Worm (Caenorhabditis elegans) whole organism, L3 larva: ENCODE data around the gene R05G6.10.
A peak's percentile ranks its signal among the peaks of the same experiment; 100 is the strongest.

Source experiments
- R02D3.7 ChIP-seq: fragments of 150-350 bp; optimal IDR thresholded peaks from 2 replicates; lab custom pipeline; 2014; ENCODE audit warnings: missing biosample characterization, missing genetic modification characterization
- aly-2 ChIP-seq: fragments of 150-350 bp; optimal IDR thresholded peaks from 2 replicates; lab custom pipeline; 2014; ENCODE audit warnings: missing biosample characterization, missing genetic modification characterization
- ama-1 ChIP-seq: fragments of 150-350 bp; optimal IDR thresholded peaks from 2 replicates; lab custom pipeline; 2018
- ceh-16 ChIP-seq: sonication (generic microtip); optimal IDR thresholded peaks from 2 replicates; lab custom pipeline; 2017; ENCODE audit warnings: missing biosample characterization, missing genetic modification characterization
- ceh-9 ChIP-seq: sonication (generic microtip); optimal IDR thresholded peaks from 2 replicates; lab custom pipeline; 2018; ENCODE audit warnings: missing biosample characterization, missing genetic modification characterization
- daf-12 ChIP-seq: fragments of 150-350 bp; optimal IDR thresholded peaks from 2 replicates; lab custom pipeline; 2014; ENCODE audit warnings: missing biosample characterization, missing genetic modification reagents, missing genetic modification characterization
- egl-5 ChIP-seq: fragments of 150-350 bp; optimal IDR thresholded peaks from 2 replicates; lab custom pipeline; 2017; ENCODE audit warnings: missing biosample characterization, missing genetic modification reagents, missing genetic modification characterization, inconsistent platforms
- elt-1 ChIP-seq: fragments of 150-350 bp; optimal IDR thresholded peaks from 2 replicates; lab custom pipeline; 2014; ENCODE audit warnings: missing biosample characterization, missing genetic modification characterization
- elt-2 ChIP-seq: sonication (generic microtip); optimal IDR thresholded peaks from 2 replicates; lab custom pipeline; 2016; ENCODE audit warnings: missing genetic modification reagents, mild to moderate bottlenecking, missing genetic modification characterization, missing compliant biosample characterization
- eor-1 ChIP-seq, 2 experiments: fragments of 150-350 bp; optimal IDR thresholded peaks; 2 replicates each; lab custom pipeline; 2014 to 2018; ENCODE audit warnings: missing biosample characterization in 2 of 2, missing genetic modification characterization in 2 of 2
- fkh-10 ChIP-seq: sonication (generic microtip); optimal IDR thresholded peaks from 2 replicates; lab custom pipeline; 2017; ENCODE audit warnings: missing biosample characterization, missing genetic modification reagents, missing genetic modification characterization
- fkh-2 ChIP-seq: fragments of 150-350 bp; optimal IDR thresholded peaks from 2 replicates; lab custom pipeline; 2014; ENCODE audit warnings: missing biosample characterization, missing genetic modification reagents, missing genetic modification characterization
- hmg-11 ChIP-seq: sonication (generic microtip); optimal IDR thresholded peaks from 2 replicates; lab custom pipeline; 2016; ENCODE audit warnings: missing genetic modification characterization, missing compliant biosample characterization
- jun-1 ChIP-seq: fragments of 150-350 bp; optimal IDR thresholded peaks from 2 replicates; lab custom pipeline; 2014; ENCODE audit warnings: missing biosample characterization, missing genetic modification reagents, missing genetic modification characterization
- lin-15B ChIP-seq: fragments of 150-350 bp; optimal IDR thresholded peaks from 2 replicates; lab custom pipeline; 2014; ENCODE audit warnings: missing biosample characterization, missing genetic modification characterization
- lsy-12 ChIP-seq: sonication (generic microtip); optimal IDR thresholded peaks from 2 replicates; lab custom pipeline; 2016; ENCODE audit warnings: mild to moderate bottlenecking, missing genetic modification characterization, missing compliant biosample characterization
- mdl-1 ChIP-seq: fragments of 150-350 bp; optimal IDR thresholded peaks from 2 replicates; lab custom pipeline; 2014; ENCODE audit warnings: missing biosample characterization, missing genetic modification characterization
- mml-1 ChIP-seq: fragments of 150-350 bp; sonication (generic microtip); optimal IDR thresholded peaks from 3 replicates; lab custom pipeline; 2014; ENCODE audit warnings: missing biosample characterization, missing genetic modification characterization
- nhr-11 ChIP-seq: fragments of 150-350 bp; optimal IDR thresholded peaks from 2 replicates; lab custom pipeline; 2014; ENCODE audit warnings: missing biosample characterization, missing genetic modification characterization
- nhr-12 ChIP-seq: fragments of 150-350 bp; optimal IDR thresholded peaks from 2 replicates; lab custom pipeline; 2014; ENCODE audit warnings: missing biosample characterization, missing genetic modification characterization
- nhr-25 ChIP-seq: sonication (generic microtip); optimal IDR thresholded peaks from 2 replicates; lab custom pipeline; 2017; ENCODE audit warnings: missing biosample characterization, missing genetic modification characterization
- nhr-28 ChIP-seq: fragments of 150-350 bp; optimal IDR thresholded peaks from 2 replicates; lab custom pipeline; 2014; ENCODE audit warnings: missing biosample characterization, missing genetic modification characterization
- nhr-43 ChIP-seq: sonication (generic microtip); optimal IDR thresholded peaks from 2 replicates; lab custom pipeline; 2016; ENCODE audit warnings: mild to moderate bottlenecking, missing genetic modification characterization, missing compliant biosample characterization; ENCODE audit not compliant: poor library complexity, severe bottlenecking
- nhr-67 ChIP-seq: fragments of 150-350 bp; optimal IDR thresholded peaks from 2 replicates; lab custom pipeline; 2014; ENCODE audit warnings: missing biosample characterization, missing genetic modification characterization
- nhr-77 ChIP-seq: fragments of 150-350 bp; optimal IDR thresholded peaks from 2 replicates; lab custom pipeline; 2014; ENCODE audit warnings: missing biosample characterization, missing genetic modification characterization
- pqm-1 ChIP-seq: fragments of 150-350 bp; optimal IDR thresholded peaks from 2 replicates; lab custom pipeline; 2017; ENCODE audit warnings: missing biosample characterization, missing genetic modification characterization, inconsistent platforms
- sea-2 ChIP-seq: fragments of 150-350 bp; sonication (generic microtip); optimal IDR thresholded peaks from 4 replicates; lab custom pipeline; 2014; ENCODE audit warnings: missing biosample characterization, missing genetic modification reagents, missing genetic modification characterization
- skn-1 ChIP-seq: fragments of 150-350 bp; optimal IDR thresholded peaks from 2 replicates; lab custom pipeline; 2014; ENCODE audit warnings: missing biosample characterization, missing genetic modification characterization
- snpc-4 ChIP-seq: fragments of 150-350 bp; optimal IDR thresholded peaks from 2 replicates; lab custom pipeline; 2014; ENCODE audit warnings: missing biosample characterization, missing genetic modification characterization
- unc-39 ChIP-seq: sonication (generic microtip); optimal IDR thresholded peaks from 4 replicates; lab custom pipeline; 2017; ENCODE audit warnings: missing biosample characterization, missing genetic modification characterization
- unc-62 ChIP-seq: fragments of 150-350 bp; sonication (generic microtip); optimal IDR thresholded peaks from 4 replicates; lab custom pipeline; 2014; ENCODE audit warnings: missing biosample characterization, missing genetic modification reagents, missing genetic modification characterization
- ztf-11 ChIP-seq: fragments of 150-350 bp; optimal IDR thresholded peaks from 2 replicates; lab custom pipeline; 2014; ENCODE audit warnings: missing biosample characterization, missing genetic modification characterization
- ztf-4 ChIP-seq: fragments of 150-350 bp; optimal IDR thresholded peaks from 2 replicates; lab custom pipeline; 2014; ENCODE audit warnings: missing biosample characterization, missing genetic modification characterization

The R05G6.10 gene

DNA sequence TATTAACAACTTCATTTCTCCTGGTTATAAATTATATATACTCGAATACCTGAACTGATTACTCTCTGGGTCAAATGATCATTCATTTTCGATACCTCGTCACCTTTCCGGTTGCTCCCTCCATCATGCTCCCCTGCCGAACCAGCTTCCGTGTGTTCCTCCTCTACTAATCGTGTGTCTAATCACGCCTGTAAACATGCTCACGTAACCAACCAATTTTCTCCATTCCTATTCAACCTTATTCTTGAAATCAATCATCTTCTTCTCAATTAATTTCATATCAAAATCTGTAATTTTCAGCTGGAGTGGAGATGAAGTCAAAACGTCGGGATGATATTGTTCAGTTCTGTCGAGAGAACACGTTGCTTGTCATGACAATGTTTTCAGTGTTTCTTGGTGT, 39.0 kb downstream of the R05G6.10 start, which contains the start of gene glt-6:
glt-6 (plus strand) TSS at position 301 of the 400 bp plus-strand sequence.
- TF ChIP-seq snpc-4 (tag; lab: Kevin White, UChicago): no peak
- no peak for TF ChIP-seq nhr-43
- no peak for TF ChIP-seq sea-2 (GFP tag; lab: Kevin White, UChicago)
- no peak for TF ChIP-seq nhr-77 (tag; lab: Kevin White, UChicago)
- TF ChIP-seq mdl-1: no peak
- no peak for TF ChIP-seq egl-5 (tag; lab: Kevin White, UChicago)
- TF ChIP-seq eor-1 (tag; optimal IDR thresholded peaks at IDR 0.05; lab: Kevin White, UChicago): no peak
- TF ChIP-seq nhr-12 (tag; lab: Kevin White, UChicago): no peak
- TF ChIP-seq jun-1 (tag; lab: Kevin White, UChicago): no peak
- no peak for TF ChIP-seq nhr-11 (tag; lab: Kevin White, UChicago)
- TF ChIP-seq ceh-16 (tag; lab: Kevin White, UChicago): no peak
- no peak for TF ChIP-seq aly-2
- TF ChIP-seq elt-2 (tag; lab: Kevin White, UChicago): no peak
- no peak for TF ChIP-seq nhr-67 (tag; lab: Kevin White, UChicago)
- TF ChIP-seq mml-1 (tag; lab: Kevin White, UChicago): no peak
- TF ChIP-seq R02D3.7 (tag; lab: Kevin White, UChicago): no peak

DNA sequence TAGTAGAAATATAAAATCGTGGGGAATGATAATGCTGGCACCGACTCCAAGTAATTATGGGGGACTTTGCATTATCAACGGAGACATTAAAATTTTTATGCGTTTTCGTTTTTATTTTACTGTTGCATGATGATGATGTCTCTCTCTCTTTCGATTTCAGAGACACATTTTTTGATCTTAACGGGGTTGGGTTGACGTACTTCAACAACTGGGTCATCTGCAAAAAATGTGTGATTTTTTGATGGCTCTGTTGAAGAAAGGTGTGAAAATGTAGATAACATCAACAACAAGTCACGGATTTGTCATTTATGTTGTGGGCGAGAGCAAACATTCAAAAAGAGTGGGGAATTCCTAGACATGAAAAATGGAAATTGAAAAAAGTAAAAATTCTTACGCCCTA, 41.0 kb downstream of the R05G6.10 start, which contains the start of gene F55G1.15:
F55G1.15 (minus strand) TSS at position 101 of the 400 bp plus-strand sequence.
- no peak for TF ChIP-seq nhr-28 (tag; lab: Kevin White, UChicago)
- TF ChIP-seq elt-2 (tag; lab: Kevin White, UChicago): peak; percentile 46
- no peak for TF ChIP-seq skn-1

DNA sequence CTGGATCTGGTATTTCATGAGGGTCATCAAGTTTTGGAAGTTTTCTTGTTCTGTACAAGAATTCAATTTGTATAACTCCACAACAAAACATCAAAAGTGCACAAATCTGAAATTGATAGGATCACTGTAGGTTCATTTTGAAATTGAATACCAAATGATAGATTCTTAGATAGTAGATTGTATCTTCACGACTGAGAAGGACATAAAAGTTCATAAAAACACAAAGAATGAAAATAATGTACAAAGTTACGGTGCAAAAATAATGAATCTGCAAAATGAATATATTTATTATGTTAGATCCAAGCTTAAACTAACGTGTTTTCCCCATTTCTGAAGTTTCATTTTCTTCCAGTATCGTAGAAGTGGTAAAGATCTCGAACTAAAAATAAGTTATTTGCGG, 41.4 kb downstream of the R05G6.10 start:
- TF ChIP-seq elt-1 (tag; lab: Kevin White, UChicago): peak; percentile 64
- no peak for TF ChIP-seq sea-2 (GFP tag; lab: Kevin White, UChicago)

DNA sequence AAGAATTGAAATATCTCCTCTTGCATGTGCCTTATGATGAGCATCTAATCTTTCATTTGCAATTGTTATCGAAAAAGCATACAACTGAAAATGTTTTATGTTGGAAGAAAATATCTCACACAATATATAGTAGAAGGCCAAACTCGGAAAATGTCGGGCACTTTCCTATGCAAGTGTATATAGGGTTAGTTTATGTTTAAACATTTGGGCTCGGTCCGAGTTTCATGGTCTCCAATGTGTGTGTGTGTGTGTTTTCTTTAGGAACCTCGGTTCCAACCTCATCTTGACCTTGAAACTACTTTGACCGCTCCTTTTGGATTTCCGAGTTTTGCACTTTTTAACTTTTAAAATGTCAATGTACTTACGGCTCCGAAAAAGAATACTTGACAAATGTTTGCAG, 43.0 kb downstream of the R05G6.10 start:
- TF ChIP-seq snpc-4 (tag; lab: Kevin White, UChicago): peak; percentile 63
- no peak for TF ChIP-seq R02D3.7 (tag; lab: Kevin White, UChicago)
- TF ChIP-seq, all 47 proteins: peak for 1

DNA sequence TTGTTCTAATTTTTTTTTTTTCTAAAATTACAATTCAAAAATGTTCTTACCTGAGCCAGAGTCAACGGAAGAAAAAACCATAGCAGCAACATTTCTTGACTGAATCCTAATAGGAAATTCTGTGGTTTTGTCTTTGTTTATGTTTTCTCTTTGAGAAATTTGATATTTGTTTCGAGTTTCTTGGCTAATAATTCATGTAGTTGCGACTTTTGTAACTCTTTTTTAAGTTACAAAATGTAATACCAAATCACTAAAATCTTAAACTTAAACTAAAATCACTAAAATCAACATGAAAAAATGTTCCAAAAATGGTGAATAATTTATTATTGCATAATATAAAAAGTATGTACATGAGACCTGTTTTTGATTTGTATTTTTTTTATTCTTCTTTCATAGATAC, 44.6 kb downstream of the R05G6.10 start, which contains the start of gene egas-4:
egas-4 (minus strand) TSS at position 101 of the 400 bp plus-strand sequence.
- TF ChIP-seq egl-5 (tag; lab: Kevin White, UChicago) (no peak), nhr-11 (tag; lab: Kevin White, UChicago) (no peak), ceh-9 (tag; lab: Kevin White, UChicago) (no peak), mml-1 (tag; lab: Kevin White, UChicago) (no peak), ama-1 (lab: Kevin White, UChicago) (no peak)

DNA sequence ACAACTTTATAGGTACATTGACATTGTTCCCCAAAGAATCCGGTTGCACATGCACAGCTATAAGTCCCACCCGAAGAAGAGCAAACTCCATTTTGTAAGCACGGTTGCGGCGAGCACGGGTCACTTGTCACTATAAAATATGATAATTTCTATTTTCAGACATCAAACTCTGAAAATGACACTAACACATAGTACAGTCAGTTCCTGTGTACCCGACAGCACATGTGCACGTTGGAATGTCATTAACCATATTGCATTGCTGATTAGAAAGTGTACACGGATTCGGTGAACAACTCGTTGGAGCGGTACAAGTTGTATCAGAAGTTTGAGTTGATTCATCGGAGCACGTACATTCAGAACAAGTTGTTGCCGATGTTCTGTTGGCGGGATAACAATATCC, 45.1 kb downstream of the R05G6.10 start:
- TF ChIP-seq ceh-16 (tag; lab: Kevin White, UChicago): no peak
- peak; percentile 52 for TF ChIP-seq pqm-1 (tag; lab: Kevin White, UChicago)
- TF ChIP-seq elt-2 (tag; lab: Kevin White, UChicago): peak; percentile 50
- no peak for TF ChIP-seq nhr-25 (tag; lab: Kevin White, UChicago)

DNA sequence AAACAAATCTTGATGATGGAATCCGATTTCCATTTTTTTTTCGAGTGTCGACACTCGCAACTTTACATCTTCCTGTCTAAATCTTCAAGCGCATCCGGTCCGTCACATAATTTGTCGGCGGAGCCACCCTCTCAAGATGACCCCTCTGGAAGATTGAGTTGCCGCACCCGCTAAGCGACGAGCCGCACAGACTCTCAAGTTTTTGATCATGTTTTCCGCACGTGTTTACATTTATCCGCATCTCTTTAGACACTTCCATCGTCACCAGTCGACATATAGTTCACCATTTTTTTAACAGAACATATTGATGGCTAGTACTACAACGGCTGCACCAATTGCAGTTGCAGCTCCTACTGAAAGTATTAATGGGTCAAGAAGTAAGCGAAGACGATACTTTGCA, 50.9 kb downstream of the R05G6.10 start, which contains the start of gene F55G1.1:
F55G1.1 (plus strand) TSS at position 301 of the 400 bp plus-strand sequence.
- no peak for TF ChIP-seq unc-39 (tag; lab: Kevin White, UChicago)

DNA sequence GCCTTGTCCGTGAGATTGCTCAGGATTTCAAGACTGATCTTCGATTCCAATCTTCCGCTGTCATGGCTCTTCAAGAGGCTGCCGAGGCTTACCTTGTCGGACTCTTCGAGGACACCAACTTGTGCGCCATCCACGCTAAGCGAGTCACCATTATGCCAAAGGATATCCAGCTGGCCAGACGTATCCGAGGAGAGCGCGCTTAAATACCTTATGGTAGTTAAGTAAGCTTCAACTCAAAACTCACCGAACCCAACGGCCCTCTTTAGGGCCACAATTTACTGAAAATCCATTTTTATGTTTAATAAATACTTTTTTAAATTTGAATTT, 53.9 kb downstream of the R05G6.10 start:
- TF ChIP-seq nhr-67 (tag; lab: Kevin White, UChicago): no peak
- no peak for TF ChIP-seq nhr-77 (tag; lab: Kevin White, UChicago)
- TF ChIP-seq elt-2 (tag; lab: Kevin White, UChicago): no peak
- TF ChIP-seq ztf-4: no peak
- TF ChIP-seq nhr-43: no peak
- TF ChIP-seq nhr-28 (tag; lab: Kevin White, UChicago): no peak
- TF ChIP-seq lsy-12 (tag; lab: Kevin White, UChicago): no peak
- no peak for TF ChIP-seq hmg-11 (tag; lab: Kevin White, UChicago)
- no peak for TF ChIP-seq fkh-10 (GFP tag; lab: Kevin White, UChicago)
- TF ChIP-seq nhr-11 (tag; lab: Kevin White, UChicago): no peak
- no peak for TF ChIP-seq daf-12 (tag; lab: Kevin White, UChicago)
- no peak for TF ChIP-seq aly-2
- TF ChIP-seq eor-1 (tag; optimal IDR thresholded peaks at IDR 0.05; lab: Kevin White, UChicago): no peak
- no peak for TF ChIP-seq unc-62
- no peak for TF ChIP-seq lin-15B
- TF ChIP-seq ztf-11 (tag; lab: Kevin White, UChicago): no peak
- TF ChIP-seq fkh-2 (tag; lab: Kevin White, UChicago): no peak
